Worm (Caenorhabditis elegans) whole organism, L1 larva: ENCODE results near the gene T10B5.3.
A peak's percentile ranks its signal among the peaks of the same experiment; 100 is the strongest.

ENCODE experiments used
- C04F5.9 ChIP-seq: sonication (generic microtip); optimal IDR thresholded peaks from 2 replicates; lab custom pipeline; 2016; ENCODE audit warnings: missing genetic modification characterization, missing compliant biosample characterization
- C16A3.4 ChIP-seq: fragments of 150-350 bp; optimal IDR thresholded peaks from 2 replicates; lab custom pipeline; 2014; ENCODE audit warnings: missing biosample characterization, missing genetic modification characterization
- C34B4.2 ChIP-seq: sonication (generic microtip); optimal IDR thresholded peaks from 2 replicates; lab custom pipeline; 2017; ENCODE audit warnings: mild to moderate bottlenecking, missing genetic modification characterization, missing compliant biosample characterization
- F16B12.6 ChIP-seq: fragments of 150-350 bp; optimal IDR thresholded peaks from 2 replicates; lab custom pipeline; 2014; ENCODE audit warnings: missing biosample characterization, missing genetic modification characterization
- alr-1 ChIP-seq: fragments of 200-800 bp; sonication (Bioruptor generic); optimal IDR thresholded peaks from 2 replicates; lab custom pipeline; 2018; ENCODE audit warnings: borderline replicate concordance, mild to moderate bottlenecking, missing genetic modification characterization, missing compliant biosample characterization
- blmp-1 ChIP-seq: fragments of 150-350 bp; optimal IDR thresholded peaks from 2 replicates; lab custom pipeline; 2014; ENCODE audit warnings: missing biosample characterization, missing genetic modification characterization
- ceh-8 ChIP-seq: fragments of 200-800 bp; sonication (Bioruptor generic); optimal IDR thresholded peaks from 2 replicates; lab custom pipeline; 2018; ENCODE audit warnings: mild to moderate bottlenecking, missing genetic modification characterization, moderate library complexity, missing compliant biosample characterization
- ceh-90 ChIP-seq: sonication (generic microtip); optimal IDR thresholded peaks from 2 replicates; lab custom pipeline; 2016; ENCODE audit warnings: missing genetic modification characterization, missing compliant biosample characterization
- ces-1 ChIP-seq: fragments of 150-350 bp; optimal IDR thresholded peaks from 2 replicates; lab custom pipeline; 2014; ENCODE audit warnings: missing biosample characterization, missing genetic modification reagents, missing genetic modification characterization
- dpl-1 ChIP-seq, 3 experiments: fragments of 150-350 bp in 2 of 3; sonication (generic microtip) in 1 of 3; optimal IDR thresholded peaks; 2 replicates each; lab custom pipeline; 2014 to 2017; ENCODE audit warnings: missing biosample characterization in 3 of 3, missing genetic modification characterization in 3 of 3, missing genetic modification reagents in 3 of 3
- dsc-1 ChIP-seq: sonication (generic microtip); optimal IDR thresholded peaks from 2 replicates; lab custom pipeline; 2016; ENCODE audit warnings: mild to moderate bottlenecking, missing genetic modification characterization, missing compliant biosample characterization
- elt-3 ChIP-seq, 6 experiments: fragments of 150-350 bp in 1 of 6; sonication (generic microtip); optimal IDR thresholded peaks; 2 replicates each; lab custom pipeline; 2017 to 2018; ENCODE audit warnings: missing biosample characterization in 6 of 6, missing genetic modification characterization in 6 of 6, inconsistent platforms in 1 of 6
- ets-5 ChIP-seq: fragments of 200-800 bp; sonication (Bioruptor generic); IDR thresholded peaks from 2 replicates; pipeline ENCODE4 v1.3.6; 2022; ENCODE audit warnings: missing genetic modification characterization, missing compliant biosample characterization
- fkh-4 ChIP-seq: sonication (generic microtip); optimal IDR thresholded peaks from 2 replicates; lab custom pipeline; 2016; ENCODE audit warnings: missing compliant biosample characterization, missing genetic modification characterization, borderline replicate concordance
- fkh-8 ChIP-seq: sonication (generic microtip); optimal IDR thresholded peaks from 2 replicates; lab custom pipeline; 2016; ENCODE audit warnings: mild to moderate bottlenecking, missing genetic modification characterization, missing compliant biosample characterization
- fos-1 ChIP-seq: fragments of 150-350 bp; optimal IDR thresholded peaks from 2 replicates; lab custom pipeline; 2014; ENCODE audit warnings: missing biosample characterization, missing genetic modification characterization
- hlh-4 ChIP-seq: sonication (generic microtip); optimal IDR thresholded peaks from 2 replicates; lab custom pipeline; 2016; ENCODE audit warnings: mild to moderate bottlenecking, missing genetic modification characterization, missing compliant biosample characterization
- irx-1 ChIP-seq: sonication (generic microtip); optimal IDR thresholded peaks from 2 replicates; lab custom pipeline; 2016; ENCODE audit warnings: missing genetic modification characterization, missing compliant biosample characterization
- jun-1 ChIP-seq: fragments of 150-350 bp; optimal IDR thresholded peaks from 2 replicates; lab custom pipeline; 2014; ENCODE audit warnings: missing biosample characterization, missing genetic modification reagents, missing genetic modification characterization
- lin-13 ChIP-seq: fragments of 150-350 bp; optimal IDR thresholded peaks from 2 replicates; lab custom pipeline; 2014; ENCODE audit warnings: missing biosample characterization, missing genetic modification reagents, missing genetic modification characterization
- lin-14 ChIP-seq: fragments of 200-800 bp; sonication (Bioruptor generic); optimal IDR thresholded peaks from 2 replicates; lab custom pipeline; 2018; ENCODE audit warnings: mild to moderate bottlenecking, missing genetic modification characterization, moderate library complexity, missing compliant biosample characterization
- lin-35 ChIP-seq, 2 experiments: fragments of 150-350 bp; optimal IDR thresholded peaks; 2 replicates each; lab custom pipeline; 2014; ENCODE audit warnings: missing biosample characterization in 2 of 2, missing genetic modification characterization in 2 of 2, missing genetic modification reagents in 2 of 2
- lin-39 ChIP-seq: fragments of 150-350 bp; optimal IDR thresholded peaks from 2 replicates; lab custom pipeline; 2014; ENCODE audit warnings: missing biosample characterization, missing genetic modification reagents, missing genetic modification characterization
- lir-3 ChIP-seq: sonication (generic microtip); optimal IDR thresholded peaks from 2 replicates; lab custom pipeline; 2016; ENCODE audit warnings: mild to moderate bottlenecking, missing genetic modification characterization, moderate library complexity, missing compliant biosample characterization; ENCODE audit not compliant: poor library complexity
- mdl-1 ChIP-seq, 2 experiments: fragments of 150-350 bp; optimal IDR thresholded peaks; 2 replicates each; lab custom pipeline; 2014 to 2017; ENCODE audit warnings: missing biosample characterization in 2 of 2, missing genetic modification characterization in 2 of 2, inconsistent platforms in 1 of 2
- mef-2 ChIP-seq: fragments of 150-350 bp; optimal IDR thresholded peaks from 2 replicates; lab custom pipeline; 2014; ENCODE audit warnings: missing biosample characterization, missing genetic modification characterization
- mep-1 ChIP-seq: fragments of 150-350 bp; optimal IDR thresholded peaks from 2 replicates; lab custom pipeline; 2014; ENCODE audit warnings: missing biosample characterization, missing genetic modification characterization
- nhr-11 ChIP-seq: fragments of 150-350 bp; optimal IDR thresholded peaks from 2 replicates; lab custom pipeline; 2014; ENCODE audit warnings: missing biosample characterization, missing genetic modification characterization
- nhr-12 ChIP-seq: sonication (generic microtip); optimal IDR thresholded peaks from 2 replicates; lab custom pipeline; 2017; ENCODE audit warnings: missing biosample characterization, missing genetic modification characterization
- nhr-28 ChIP-seq: fragments of 150-350 bp; optimal IDR thresholded peaks from 2 replicates; lab custom pipeline; 2014; ENCODE audit warnings: missing biosample characterization, missing genetic modification characterization
- nhr-47 ChIP-seq: sonication (generic microtip); optimal IDR thresholded peaks from 2 replicates; lab custom pipeline; 2016; ENCODE audit warnings: mild to moderate bottlenecking, missing genetic modification characterization, moderate library complexity, missing compliant biosample characterization
- nhr-76 ChIP-seq: sonication (generic microtip); optimal IDR thresholded peaks from 2 replicates; lab custom pipeline; 2017; ENCODE audit warnings: missing biosample characterization, missing genetic modification characterization
- nhr-77 ChIP-seq: fragments of 150-350 bp; optimal IDR thresholded peaks from 2 replicates; lab custom pipeline; 2014; ENCODE audit warnings: missing biosample characterization, missing genetic modification characterization
- nhr-84 ChIP-seq: sonication (generic microtip); optimal IDR thresholded peaks from 2 replicates; lab custom pipeline; 2017; ENCODE audit warnings: missing biosample characterization, missing genetic modification characterization
- snpc-4 ChIP-seq: fragments of 150-350 bp; optimal IDR thresholded peaks from 2 replicates; lab custom pipeline; 2014; ENCODE audit warnings: missing biosample characterization, missing genetic modification characterization
- snu-23 ChIP-seq: sonication (generic microtip); optimal IDR thresholded peaks from 2 replicates; lab custom pipeline; 2016; ENCODE audit warnings: missing genetic modification characterization, missing compliant biosample characterization
- tbx-2 ChIP-seq: sonication (generic microtip); optimal IDR thresholded peaks from 2 replicates; lab custom pipeline; 2016; ENCODE audit warnings: missing genetic modification characterization, missing compliant biosample characterization
- tlp-1 ChIP-seq: fragments of 150-350 bp; optimal IDR thresholded peaks from 2 replicates; lab custom pipeline; 2014; ENCODE audit warnings: missing biosample characterization, missing genetic modification characterization
- unc-130 ChIP-seq: fragments of 150-350 bp; optimal IDR thresholded peaks from 2 replicates; lab custom pipeline; 2017; ENCODE audit warnings: missing biosample characterization, missing genetic modification characterization, inconsistent platforms
- unc-62 ChIP-seq: fragments of 150-350 bp; optimal IDR thresholded peaks from 2 replicates; lab custom pipeline; 2014; ENCODE audit warnings: missing biosample characterization, missing genetic modification reagents, missing genetic modification characterization
- vab-15 ChIP-seq: sonication (generic microtip); optimal IDR thresholded peaks from 2 replicates; lab custom pipeline; 2017; ENCODE audit warnings: missing genotype, mild to moderate bottlenecking, missing genetic modification characterization, missing compliant biosample characterization
- xbp-1 ChIP-seq: sonication (generic microtip); optimal IDR thresholded peaks from 2 replicates; lab custom pipeline; 2016; ENCODE audit warnings: missing genetic modification characterization, missing compliant biosample characterization
- ztf-4 ChIP-seq: fragments of 150-350 bp; optimal IDR thresholded peaks from 2 replicates; lab custom pipeline; 2014; ENCODE audit warnings: missing biosample characterization, missing genetic modification characterization

The T10B5.3 gene

DNA sequence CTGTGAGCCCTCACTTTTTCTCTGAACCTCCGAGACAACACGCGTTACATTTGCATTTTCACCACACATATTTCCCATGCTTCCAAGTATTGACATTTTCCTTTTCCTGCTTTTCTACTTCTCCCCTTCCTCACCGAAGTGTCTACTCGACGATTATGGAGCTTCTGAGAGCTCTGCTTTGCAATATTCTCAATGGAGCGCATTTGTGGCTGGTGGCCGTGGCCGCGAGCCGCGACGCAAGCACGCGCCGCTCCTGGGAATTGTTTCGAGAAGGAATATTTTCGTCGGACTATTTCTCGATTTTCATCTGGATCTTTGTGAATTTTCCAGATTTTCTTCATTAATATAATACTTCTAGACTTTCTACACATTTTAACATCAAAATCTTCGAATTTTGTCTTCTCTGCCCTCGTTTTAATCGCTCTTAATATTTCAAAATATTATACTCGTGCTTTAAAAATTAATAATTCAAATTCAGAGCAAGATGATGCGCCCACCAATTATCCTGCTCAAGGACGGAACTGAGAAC lies 2.2 kb upstream of the T10B5.3 start, which contains the start of the genes T10B5.4 and cct-7 (continued):
- TF ChIP-seq vab-15: peak; percentile 42
- TF ChIP-seq fkh-4 (tag; lab: Kevin White, UChicago): no peak
- TF ChIP-seq ces-1 (GFP tag; lab: Kevin White, UChicago): no peak
- no peak for TF ChIP-seq nhr-28 (tag; lab: Kevin White, UChicago)
- no peak for TF ChIP-seq nhr-76 (tag; lab: Kevin White, UChicago)
- peak; percentile 87 for TF ChIP-seq nhr-77
- peak; percentile 55 for TF ChIP-seq ceh-90 (tag; lab: Kevin White, UChicago)
- no peak for TF ChIP-seq unc-62 (GFP tag; lab: Kevin White, UChicago)
- TF ChIP-seq snu-23: peak; percentile 91
- TF ChIP-seq nhr-11 (tag; lab: Kevin White, UChicago): peak; percentile 57
- TF ChIP-seq tbx-2 (tag; lab: Kevin White, UChicago): peak; percentile 84
- TF ChIP-seq blmp-1 (tag; lab: Kevin White, UChicago): peak; percentile 35
- peak; percentile 91 for TF ChIP-seq mep-1
- peak; percentile 83 for TF ChIP-seq fos-1 (tag; lab: Kevin White, UChicago)
- peak; percentile 56 for TF ChIP-seq F16B12.6
- TF ChIP-seq jun-1 (tag; lab: Kevin White, UChicago): peak; percentile 80
- TF ChIP-seq lin-39: no peak
- peak; percentile 78 for TF ChIP-seq snpc-4 (tag; lab: Kevin White, UChicago)
- TF ChIP-seq elt-3 (tag; optimal IDR thresholded peaks at IDR 0.05; lab: Kevin White, UChicago): no peak
- peak; percentile 61 for TF ChIP-seq irx-1 (tag; lab: Kevin White, UChicago)
- TF ChIP-seq dsc-1: peak; percentile 74
- no peak for TF ChIP-seq ets-5 (GFP tag; lab: Robert Waterston, UW)
- TF ChIP-seq unc-130 (tag; lab: Kevin White, UChicago): peak; percentile 48
- no peak for TF ChIP-seq nhr-12 (tag; lab: Kevin White, UChicago)
- peak; percentile 91 for TF ChIP-seq nhr-47 (tag; lab: Kevin White, UChicago)
- TF ChIP-seq dpl-1 (GFP tag; optimal IDR thresholded peaks at IDR 0.05; lab: Kevin White, UChicago): peak; percentile 75 to 86 (median 75)
- TF ChIP-seq C34B4.2 (tag; lab: Kevin White, UChicago): no peak
- TF ChIP-seq alr-1: no peak
- TF ChIP-seq C16A3.4 (tag; lab: Kevin White, UChicago): peak; percentile 85
- no peak for TF ChIP-seq tlp-1 (tag; lab: Kevin White, UChicago)
- peak; percentile 81 for TF ChIP-seq lin-13 (GFP tag; lab: Kevin White, UChicago)
- peak; percentile 100 for TF ChIP-seq lin-14 (GFP tag; lab: Kevin White, UChicago)
- peak; percentile 35 for TF ChIP-seq mef-2
- peak; percentile 82 for TF ChIP-seq xbp-1
- no peak for TF ChIP-seq lir-3 (tag; lab: Kevin White, UChicago)
- TF ChIP-seq lin-35 (GFP tag; optimal IDR thresholded peaks at IDR 0.05; lab: Kevin White, UChicago): peak; percentile 85
- TF ChIP-seq nhr-84: no peak
- TF ChIP-seq mdl-1 (tag; optimal IDR thresholded peaks at IDR 0.05; lab: Kevin White, UChicago): peak; percentile 26 to 75
- no peak for TF ChIP-seq ceh-8 (GFP tag; lab: Kevin White, UChicago)
- no peak for TF ChIP-seq hlh-4 (tag; lab: Kevin White, UChicago)
- no peak for TF ChIP-seq C04F5.9 (tag; lab: Kevin White, UChicago)
- peak; percentile 99 for TF ChIP-seq fkh-8 (tag; lab: Kevin White, UChicago)
- peak; percentile 62 for TF ChIP-seq ztf-4 (tag; lab: Kevin White, UChicago)

DNA sequence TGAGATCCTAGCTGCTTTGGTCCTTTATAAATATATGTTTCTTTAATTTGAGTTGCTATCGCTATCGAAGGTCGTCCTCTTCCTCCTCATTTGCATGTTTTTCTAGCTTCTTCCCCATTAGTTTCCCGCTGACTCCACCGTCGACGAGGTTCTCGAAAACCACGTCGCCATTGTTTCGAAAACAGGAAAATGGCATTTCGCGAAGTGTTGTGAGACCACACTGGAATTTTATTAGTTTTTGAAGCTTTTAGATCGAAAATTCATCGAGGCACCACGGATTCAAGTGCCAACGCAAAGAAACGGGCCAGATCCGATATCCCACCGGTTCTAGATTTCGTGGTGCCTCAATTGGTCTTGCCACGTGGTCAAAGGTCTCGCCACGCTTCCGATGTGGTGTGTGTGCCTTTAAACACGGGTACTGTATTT lies 946 bp upstream of the T10B5.3 start:
- TF ChIP-seq lir-3 (tag; lab: Kevin White, UChicago): no peak
- TF ChIP-seq alr-1: peak; percentile 24
